Worm (Caenorhabditis elegans): ENCODE measurements around the gene T28H10.2.

The T28H10.2 gene

ce11 chrV:12548830-12549229 is 36.1 kb upstream of the T28H10.2 start (continued):
- TF ChIP-seq nhr-42 (GFP tag; IDR thresholded peaks at IDR 0.05): no peak
- no peak for TF ChIP-seq rbr-2 (tag; optimal IDR thresholded peaks at IDR 0.05)
- TF ChIP-seq zip-11 (GFP tag; IDR thresholded peaks at IDR 0.05): no peak
- TF ChIP-seq nhr-48 (tag; optimal IDR thresholded peaks at IDR 0.05): no peak
- peak; percentile 46 for TF ChIP-seq hlh-11 (tag; optimal IDR thresholded peaks at IDR 0.05)
- peak; percentile 90 for TF ChIP-seq T26A8.4 (GFP tag; IDR thresholded peaks at IDR 0.05)
- TF ChIP-seq mes-2 (tag; optimal IDR thresholded peaks at IDR 0.05; ENCODE audit: poor library complexity, severe bottlenecking): no peak
- TF ChIP-seq madf-9 (GFP tag; conservative IDR thresholded peaks at IDR 0.05): no peak
- no peak for TF ChIP-seq daf-12 (tag; optimal IDR thresholded peaks at IDR 0.05)
- TF ChIP-seq unc-130 (GFP tag; optimal IDR thresholded peaks at IDR 0.05): no peak
- TF ChIP-seq ZK337.2 (GFP tag; IDR thresholded peaks at IDR 0.05): no peak
- TF ChIP-seq mep-1 (tag; optimal IDR thresholded peaks at IDR 0.05): peak; percentile 14
- no peak for TF ChIP-seq F26F4.8 (GFP tag; conservative IDR thresholded peaks at IDR 0.05)
- no peak for TF ChIP-seq ceh-82 (tag; optimal IDR thresholded peaks at IDR 0.05)
- no peak for TF ChIP-seq lin-15B (tag; optimal IDR thresholded peaks at IDR 0.05)
- no peak for TF ChIP-seq pqm-1 (tag; optimal IDR thresholded peaks at IDR 0.05)
- no peak for TF ChIP-seq ceh-62 (tag; optimal IDR thresholded peaks at IDR 0.05)
- no peak for TF ChIP-seq jun-1 (tag; optimal IDR thresholded peaks at IDR 0.05)
- TF ChIP-seq daf-8 (GFP tag; IDR thresholded peaks at IDR 0.05): no peak
- no peak for TF ChIP-seq gei-8 (GFP tag; optimal IDR thresholded peaks at IDR 0.05)
- TF ChIP-seq attf-4 (tag; optimal IDR thresholded peaks at IDR 0.05): no peak
- no peak for TF ChIP-seq ZK546.5 (tag; optimal IDR thresholded peaks at IDR 0.05)
- TF ChIP-seq pha-4 (GFP tag; IDR thresholded peaks at IDR 0.05): no peak
- TF ChIP-seq pha-4 (tag; optimal IDR thresholded peaks at IDR 0.05): no peak
- TF ChIP-seq Y105C5A.15 (GFP tag; IDR thresholded peaks at IDR 0.05): no peak
- TF ChIP-seq fos-1 (tag; optimal IDR thresholded peaks at IDR 0.05): no peak
- no peak for TF ChIP-seq hif-1 (tag; optimal IDR thresholded peaks at IDR 0.05)
- TF ChIP-seq tra-1 (GFP tag; IDR thresholded peaks at IDR 0.05): no peak
- no peak for TF ChIP-seq nhr-237 (tag; optimal IDR thresholded peaks at IDR 0.05)
- no peak for TF ChIP-seq snpc-1.2 (GFP tag; IDR thresholded peaks at IDR 0.05)
- no peak for TF ChIP-seq daf-16 (GFP tag; optimal IDR thresholded peaks at IDR 0.05)
- TF ChIP-seq daf-16 (tag; optimal IDR thresholded peaks at IDR 0.05): no peak
- no peak for TF ChIP-seq lin-13 (GFP tag; optimal IDR thresholded peaks at IDR 0.05)
- TF ChIP-seq nhr-10 (tag; optimal IDR thresholded peaks at IDR 0.05): no peak
- peak; percentile 4 for TF ChIP-seq nhr-6 (tag; optimal IDR thresholded peaks at IDR 0.05)
- TF ChIP-seq nhr-25 (tag; optimal IDR thresholded peaks at IDR 0.05; ENCODE audit: borderline replicate concordance, insufficient read depth): peak; percentile 34
- TF ChIP-seq aha-1 (tag): peak; percentile 93
- TF ChIP-seq lin-38 (GFP tag; IDR thresholded peaks at IDR 0.05): no peak
- no peak for TF ChIP-seq ztf-11 (tag; optimal IDR thresholded peaks at IDR 0.05)
- peak; percentile 74; the same call in 1 of the 2 replicates for TF ChIP-seq zfp-3 (GFP tag; conservative IDR thresholded peaks at IDR 0.05)
- peak; percentile 14 for TF ChIP-seq nhr-77 (tag; optimal IDR thresholded peaks at IDR 0.05)

ce11 chrV:12542683-12543319 is 30.1 kb upstream of the T28H10.2 start:
- peak; percentile 46 for TF ChIP-seq hlh-11 (tag; optimal IDR thresholded peaks at IDR 0.05)
- no peak for TF ChIP-seq mdt-29 (GFP tag; IDR thresholded peaks at IDR 0.05)
- no peak for TF ChIP-seq nhr-77 (tag; optimal IDR thresholded peaks at IDR 0.05)
- TF ChIP-seq gei-8 (GFP tag; optimal IDR thresholded peaks at IDR 0.05): no peak
- no peak for TF ChIP-seq saeg-2 (GFP tag; IDR thresholded peaks at IDR 0.05)
- TF ChIP-seq Y48G9A.11 (GFP tag; IDR thresholded peaks at IDR 0.05): no peak
- peak; percentile 32 for TF ChIP-seq hlh-30 (tag; optimal IDR thresholded peaks at IDR 0.05; ENCODE audit: insufficient read depth)
- TF ChIP-seq nhr-10 (tag; optimal IDR thresholded peaks at IDR 0.05): peak; percentile 71
- TF ChIP-seq rbr-2 (tag; optimal IDR thresholded peaks at IDR 0.05): peak; percentile 22
- TF ChIP-seq fkh-10 (GFP tag; optimal IDR thresholded peaks at IDR 0.05): no peak
- TF ChIP-seq aha-1 (tag): peak; percentile 65
- TF ChIP-seq unc-62 (GFP tag; optimal IDR thresholded peaks at IDR 0.05 in 1 of 2): peak in 1 of 2 experiments; percentile 99
- TF ChIP-seq unc-62 (tag; optimal IDR thresholded peaks at IDR 0.05): no peak
- no peak for TF ChIP-seq nhr-111 (GFP tag; optimal IDR thresholded peaks at IDR 0.05)
- no peak for TF ChIP-seq daf-16 (GFP tag; optimal IDR thresholded peaks at IDR 0.05)
- TF ChIP-seq daf-16 (tag; optimal IDR thresholded peaks at IDR 0.05): no peak
- peak in 1 of 2 experiments; percentile 50 for TF ChIP-seq lsy-2 (tag; optimal IDR thresholded peaks at IDR 0.05)
- TF ChIP-seq nhr-48 (tag; optimal IDR thresholded peaks at IDR 0.05): no peak
- no peak for TF ChIP-seq nhr-237 (tag; optimal IDR thresholded peaks at IDR 0.05)
- TF ChIP-seq ctbp-1 (GFP tag; IDR thresholded peaks at IDR 0.05): no peak
- peak; percentile 17 for TF ChIP-seq nhr-28 (tag; optimal IDR thresholded peaks at IDR 0.05)

All from whole organism, L4 larva.